Fruit fly (Drosophila melanogaster): ENCODE results near the gene robl37BC.

Gene robl37BC

DNA sequence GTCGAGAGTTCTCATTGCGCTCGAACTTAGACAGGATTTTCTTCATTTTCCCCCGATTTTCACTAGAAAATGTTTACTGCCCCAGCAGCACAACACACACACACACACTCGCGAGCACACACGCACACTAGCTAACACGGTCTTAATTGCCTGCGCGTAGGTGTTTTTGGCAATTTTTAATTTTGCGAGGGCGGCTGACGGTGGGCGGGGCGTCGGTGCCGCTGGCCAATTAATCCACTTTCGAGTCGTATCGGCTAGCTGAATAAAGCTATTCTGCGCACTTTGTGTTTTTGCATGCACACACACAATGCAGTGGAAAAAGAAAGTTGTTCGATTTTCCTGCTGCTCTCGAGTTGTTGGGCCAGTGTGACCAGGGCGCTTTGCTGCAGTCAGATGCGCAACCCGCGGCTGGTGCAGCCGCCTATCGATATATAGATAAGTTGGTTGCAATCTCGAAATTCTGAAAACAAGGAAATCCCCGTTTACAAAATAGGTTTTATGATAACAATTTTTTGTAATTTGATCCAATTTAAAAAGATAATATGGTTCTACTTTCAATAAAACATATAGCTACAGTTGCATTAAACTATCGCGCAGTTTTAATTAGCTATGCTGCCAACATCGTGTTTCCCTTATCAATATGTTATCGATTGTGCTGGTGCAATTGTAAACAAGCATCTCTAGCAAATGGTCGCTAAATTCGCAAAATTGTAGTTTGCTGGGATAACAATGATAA, 42.1 kb upstream of the robl37BC start, which contains the start of the genes Nak and Tango6:
Gene Nak, minus strand, starts transcription at position 375 of the 736 bp plus-strand sequence.
Gene Tango6, plus strand, starts transcription at position 659 of the 736 bp plus-strand sequence.
- no peak for TF ChIP-seq ranshi (GFP tag; IDR thresholded peaks at IDR 0.05)
- TF ChIP-seq CG14441 (GFP tag; IDR thresholded peaks at IDR 0.05) = no peak
- no peak for TF ChIP-seq hth (optimal IDR thresholded peaks at IDR 0.05)
- no peak for TF ChIP-seq CG3281 (GFP tag; optimal IDR thresholded peaks at IDR 0.05)
- no peak for TF ChIP-seq wdn (GFP tag; IDR thresholded peaks at IDR 0.05)
- TF ChIP-seq Aef1 (GFP tag; IDR thresholded peaks at IDR 0.05) = no peak
- no peak for TF ChIP-seq CG11398 (GFP tag; optimal IDR thresholded peaks at IDR 0.05)
- no peak for TF ChIP-seq crol (GFP tag; IDR thresholded peaks at IDR 0.05)
- TF ChIP-seq chm (GFP tag; IDR thresholded peaks at IDR 0.05) = no peak
- peak; percentile 47 for TF ChIP-seq zfh2 (GFP tag; optimal IDR thresholded peaks at IDR 0.05)
- TF ChIP-seq yki (optimal IDR thresholded peaks at IDR 0.05) = no peak
- TF ChIP-seq CG4328 (GFP tag; optimal IDR thresholded peaks at IDR 0.05) = no peak
- TF ChIP-seq ro (GFP tag; IDR thresholded peaks at IDR 0.05) = no peak
- no peak for TF ChIP-seq Dek (tag; optimal IDR thresholded peaks at IDR 0.05)
- peak; percentile 37 for TF ChIP-seq CG33557 (GFP tag; optimal IDR thresholded peaks at IDR 0.05)
- peak; percentile 71 for TF ChIP-seq zen (tag; optimal IDR thresholded peaks at IDR 0.05)
- TF ChIP-seq CG17385 (GFP tag; optimal IDR thresholded peaks at IDR 0.05) = no peak
- no peak for TF ChIP-seq CG15696 (tag; optimal IDR thresholded peaks at IDR 0.05)
- peak; percentile 71 for TF ChIP-seq Abd-B (GFP tag; optimal IDR thresholded peaks at IDR 0.05)
- no peak for TF ChIP-seq B-H2 (GFP tag; optimal IDR thresholded peaks at IDR 0.05)
- TF ChIP-seq Hr39 (optimal IDR thresholded peaks at IDR 0.05) = no peak
- TF ChIP-seq BEAF-32 (GFP tag; optimal IDR thresholded peaks at IDR 0.05) = peak; percentile 98
- TF ChIP-seq CG2889 (GFP tag; IDR thresholded peaks at IDR 0.05) = no peak
- 0 out of 2 replicates have a peak, but pooled peaks have one; percentile 21 for TF ChIP-seq CG6272 (GFP tag; IDR thresholded peaks at IDR 0.05)
- no peak for TF ChIP-seq sqz (GFP tag; optimal IDR thresholded peaks at IDR 0.05)
- TF ChIP-seq pho (GFP tag; optimal IDR thresholded peaks at IDR 0.05) = peak; percentile 32
- no peak for TF ChIP-seq Trl (optimal IDR thresholded peaks at IDR 0.05)
- peak; percentile 44 for TF ChIP-seq Trl (GFP tag; optimal IDR thresholded peaks at IDR 0.05)
- TF ChIP-seq toy (GFP tag; IDR thresholded peaks at IDR 0.05) = no peak
- peak; percentile 39 for TF ChIP-seq twi (tag; optimal IDR thresholded peaks at IDR 0.05)
- no peak for TF ChIP-seq slou (GFP tag; optimal IDR thresholded peaks at IDR 0.05)
- no peak for TF ChIP-seq CG12299 (tag; optimal IDR thresholded peaks at IDR 0.05)
- TF ChIP-seq chn (GFP tag; optimal IDR thresholded peaks at IDR 0.05) = peak; percentile 22
- peak; percentile 77 for TF ChIP-seq CG4617 (GFP tag; optimal IDR thresholded peaks at IDR 0.05; ENCODE audit: borderline replicate concordance)
- TF ChIP-seq CG34376 (GFP tag; optimal IDR thresholded peaks at IDR 0.05) = peak; percentile 37
- TF ChIP-seq CG6765 (GFP tag; optimal IDR thresholded peaks at IDR 0.05) = no peak
- peak; percentile 26 for TF ChIP-seq bab2 (GFP tag; optimal IDR thresholded peaks at IDR 0.05)
- TF ChIP-seq CG7786 (GFP tag; optimal IDR thresholded peaks at IDR 0.05) = peak; percentile 2
- no peak for TF ChIP-seq psq (GFP tag; optimal IDR thresholded peaks at IDR 0.05)
- no peak for TF ChIP-seq CG30431 (GFP tag; optimal IDR thresholded peaks at IDR 0.05)
- peak; percentile 23 for TF ChIP-seq shn (GFP tag; optimal IDR thresholded peaks at IDR 0.05)
- peak; percentile 62 for TF ChIP-seq CG13775 (GFP tag; optimal IDR thresholded peaks at IDR 0.05)
- TF ChIP-seq CG1024 (GFP tag; IDR thresholded peaks at IDR 0.05) = no peak
- no peak for TF ChIP-seq Dfd (GFP tag; optimal IDR thresholded peaks at IDR 0.05)
- TF ChIP-seq Hey (tag; optimal IDR thresholded peaks at IDR 0.05) = no peak
- no peak for TF ChIP-seq CG1233 (GFP tag; optimal IDR thresholded peaks at IDR 0.05)
- TF ChIP-seq CG12155 (GFP tag; optimal IDR thresholded peaks at IDR 0.05) = peak; percentile 27
- no peak for TF ChIP-seq CG10274 (GFP tag; optimal IDR thresholded peaks at IDR 0.05)
- no peak for TF ChIP-seq Hand (GFP tag; optimal IDR thresholded peaks at IDR 0.05)
- no peak for TF ChIP-seq CG11085 (GFP tag; IDR thresholded peaks at IDR 0.05)
- no peak for TF ChIP-seq danr (GFP tag; IDR thresholded peaks at IDR 0.05)
- TF ChIP-seq eyg (GFP tag; optimal IDR thresholded peaks at IDR 0.05) = no peak
- TF ChIP-seq Ets97D (GFP tag; optimal IDR thresholded peaks at IDR 0.05) = peak; percentile 64

Measured in whole organism, embryonic.